Fruit fly (Drosophila melanogaster) whole organism, prepupa: Measurements from ENCODE around the gene sphinx1.

Experiments
- CG11294 ChIP-seq: fragments of 200-800 bp; sonication (Bioruptor generic); IDR thresholded peaks from 2 replicates; pipeline ENCODE4 v1.3.6; 2022; ENCODE audit warnings: missing biosample characterization, missing genetic modification characterization
- CG15336 ChIP-seq: fragments of 200-800 bp; sonication (Bioruptor generic); IDR thresholded peaks from 2 replicates; pipeline ENCODE4 v1.3.6; 2022; ENCODE audit warnings: missing biosample characterization, missing genetic modification characterization
- CG1621 ChIP-seq: fragments of 200-800 bp; sonication (Bioruptor generic); optimal IDR thresholded peaks from 3 replicates; lab custom pipeline; 2018; ENCODE audit warnings: missing biosample characterization, mild to moderate bottlenecking, missing genetic modification characterization
- CG16779 ChIP-seq: fragments of 200-800 bp; sonication (Bioruptor generic); optimal IDR thresholded peaks from 3 replicates; lab custom pipeline; 2017; ENCODE audit warnings: missing biosample characterization, mild to moderate bottlenecking, missing genetic modification characterization
- CG3032 ChIP-seq: fragments of 200-800 bp; optimal IDR thresholded peaks from 2 replicates; lab custom pipeline; 2019; ENCODE audit warnings: missing biosample characterization, mild to moderate bottlenecking, missing genetic modification characterization, moderate library complexity
- CG31627 ChIP-seq: fragments of 200-800 bp; sonication (Bioruptor generic); optimal IDR thresholded peaks from 3 replicates; lab custom pipeline; 2016; ENCODE audit warnings: missing biosample characterization, missing genetic modification characterization
- CG34406 ChIP-seq: fragments of 200-800 bp; sonication (Bioruptor generic); optimal IDR thresholded peaks from 3 replicates; lab custom pipeline; 2016; ENCODE audit warnings: missing biosample characterization, missing genetic modification characterization
- CG3919 ChIP-seq: fragments of 200-800 bp; sonication (Bioruptor generic); optimal IDR thresholded peaks from 3 replicates; lab custom pipeline; 2016; ENCODE audit warnings: missing biosample characterization, missing genetic modification characterization
- CG4318 ChIP-seq: fragments of 200-800 bp; sonication (Bioruptor generic); optimal IDR thresholded peaks from 3 replicates; lab custom pipeline; 2017; ENCODE audit warnings: missing biosample characterization, mild to moderate bottlenecking, missing genetic modification characterization
- CG6163 ChIP-seq: fragments of 200-800 bp; sonication (Bioruptor generic); IDR thresholded peaks from 3 replicates; pipeline ENCODE4 v1.3.6; 2022; ENCODE audit warnings: missing biosample characterization, missing genetic modification characterization
- CG6276 ChIP-seq: fragments of 200-800 bp; sonication (Bioruptor generic); optimal IDR thresholded peaks from 2 replicates; lab custom pipeline; 2017; ENCODE audit warnings: missing biosample characterization, mild to moderate bottlenecking, missing genetic modification characterization
- CG6854 ChIP-seq: fragments of 200-800 bp; sonication (Bioruptor generic); optimal IDR thresholded peaks from 2 replicates; lab custom pipeline; 2017; ENCODE audit warnings: missing biosample characterization, mild to moderate bottlenecking, missing genetic modification characterization
- CG8119 ChIP-seq: fragments of 200-800 bp; sonication (Bioruptor generic); IDR thresholded peaks from 3 replicates; pipeline ENCODE4 v1.3.6; 2022; ENCODE audit warnings: missing biosample characterization, missing genetic modification characterization
- CG8319 ChIP-seq: fragments of 200-800 bp; sonication (Bioruptor generic); optimal IDR thresholded peaks from 3 replicates; lab custom pipeline; 2016; ENCODE audit warnings: missing biosample characterization, missing genetic modification characterization
- CG8632 ChIP-seq: fragments of 200-800 bp; sonication (Bioruptor generic); optimal IDR thresholded peaks from 3 replicates; lab custom pipeline; 2016; ENCODE audit warnings: missing biosample characterization, missing genetic modification characterization
- Eip78C ChIP-seq: fragments of 200-800 bp; sonication (Bioruptor generic); peaks from one replicate; lab custom pipeline; 2016; ENCODE audit warnings: missing biosample characterization, missing genetic modification characterization
- Ets21C ChIP-seq: fragments of 200-800 bp; sonication (Bioruptor generic); optimal IDR thresholded peaks from 3 replicates; lab custom pipeline; 2016; ENCODE audit warnings: missing biosample characterization, missing genetic modification characterization
- Ets96B ChIP-seq: fragments of 200-800 bp; optimal IDR thresholded peaks from 2 replicates; lab custom pipeline; 2019; ENCODE audit warnings: missing biosample characterization, mild to moderate bottlenecking, missing genetic modification characterization, moderate library complexity
- Gug ChIP-seq: fragments of 200-800 bp; sonication (Bioruptor generic); IDR thresholded peaks from 2 replicates; pipeline ENCODE4 v1.3.6; 2022; ENCODE audit warnings: missing biosample characterization, missing genetic modification characterization
- Hr39 ChIP-seq: fragments of 200-800 bp; sonication (Bioruptor generic); optimal IDR thresholded peaks from 2 replicates; lab custom pipeline; 2016; ENCODE audit warnings: missing biosample characterization, missing genetic modification characterization
- Hr4 ChIP-seq: fragments of 200-800 bp; sonication (Bioruptor generic); optimal IDR thresholded peaks from 3 replicates; lab custom pipeline; 2016; ENCODE audit warnings: missing biosample characterization, missing genetic modification characterization
- Lpt ChIP-seq: fragments of 200-800 bp; sonication (Bioruptor generic); optimal IDR thresholded peaks from 3 replicates; lab custom pipeline; 2016; ENCODE audit warnings: missing biosample characterization, missing genetic modification characterization
- Met ChIP-seq: fragments of 200-800 bp; sonication (Bioruptor generic); optimal IDR thresholded peaks from 3 replicates; lab custom pipeline; 2016; ENCODE audit warnings: missing biosample characterization, missing genetic modification characterization
- OdsH ChIP-seq: fragments of 200-800 bp; sonication (Bioruptor generic); optimal IDR thresholded peaks from 3 replicates; lab custom pipeline; 2016; ENCODE audit warnings: missing biosample characterization, missing genetic modification characterization
- Smox ChIP-seq: fragments of 200-800 bp; sonication (Bioruptor generic); optimal IDR thresholded peaks from 3 replicates; lab custom pipeline; 2016; ENCODE audit warnings: missing biosample characterization, missing genetic modification characterization
- Sox14 ChIP-seq: fragments of 200-800 bp; sonication (Bioruptor generic); optimal IDR thresholded peaks from 3 replicates; lab custom pipeline; 2016; ENCODE audit warnings: missing biosample characterization, missing genetic modification characterization
- Sox15 ChIP-seq: fragments of 200-800 bp; sonication (Bioruptor generic); optimal IDR thresholded peaks from 3 replicates; lab custom pipeline; 2016; ENCODE audit warnings: missing biosample characterization, missing genetic modification characterization
- acj6 ChIP-seq: fragments of 200-800 bp; sonication (Bioruptor generic); optimal IDR thresholded peaks from 3 replicates; lab custom pipeline; 2016; ENCODE audit warnings: missing biosample characterization, missing genetic modification characterization
- dac ChIP-seq: fragments of 200-800 bp; sonication (Bioruptor generic); optimal IDR thresholded peaks from 2 replicates; lab custom pipeline; 2017; ENCODE audit warnings: missing biosample characterization, mild to moderate bottlenecking, missing genetic modification characterization
- dsx ChIP-seq: fragments of 200-800 bp; optimal IDR thresholded peaks from 3 replicates; lab custom pipeline; 2019; ENCODE audit warnings: missing biosample characterization, mild to moderate bottlenecking, missing genetic modification characterization, moderate library complexity; ENCODE audit not compliant: poor library complexity, severe bottlenecking
- eg ChIP-seq: fragments of 200-800 bp; sonication (Bioruptor generic); IDR thresholded peaks from 3 replicates; pipeline ENCODE4 v1.3.6; 2022; ENCODE audit warnings: missing biosample characterization, missing genetic modification characterization
- fd59A ChIP-seq: fragments of 200-800 bp; sonication (Bioruptor generic); optimal IDR thresholded peaks from 2 replicates; lab custom pipeline; 2017; ENCODE audit warnings: missing biosample characterization, mild to moderate bottlenecking, missing genetic modification characterization, missing genetic modification reagents
- fd85E ChIP-seq: fragments of 200-800 bp; sonication (Bioruptor generic); optimal IDR thresholded peaks from 3 replicates; lab custom pipeline; 2016; ENCODE audit warnings: missing biosample characterization, missing genetic modification characterization
- fkh ChIP-seq: fragments of 200-800 bp; sonication (Bioruptor generic); optimal IDR thresholded peaks from 3 replicates; lab custom pipeline; 2017; ENCODE audit warnings: missing biosample characterization, mild to moderate bottlenecking, missing genetic modification characterization, moderate library complexity
- lz ChIP-seq: fragments of 200-800 bp; sonication (Bioruptor generic); optimal IDR thresholded peaks from 3 replicates; lab custom pipeline; 2016; ENCODE audit warnings: missing biosample characterization, missing genetic modification characterization
- pdm3 ChIP-seq: fragments of 200-800 bp; sonication (Bioruptor generic); optimal IDR thresholded peaks from 3 replicates; lab custom pipeline; 2016; ENCODE audit warnings: missing biosample characterization, missing genetic modification characterization
- salr ChIP-seq, 2 experiments: fragments of 200-800 bp; sonication (Bioruptor generic); optimal IDR thresholded peaks; 3 replicates each; lab custom pipeline; 2016 to 2018; ENCODE audit warnings: missing biosample characterization in 2 of 2, missing genetic modification characterization in 2 of 2, mild to moderate bottlenecking in 1 of 2
- ss ChIP-seq, 2 experiments: fragments of 200-800 bp; sonication (Bioruptor generic); optimal IDR thresholded peaks; 2 replicates in 1 of 2; 3 replicates in 1 of 2; lab custom pipeline; 2017 to 2018; ENCODE audit warnings: mild to moderate bottlenecking in 2 of 2, missing biosample characterization in 2 of 2, missing genetic modification characterization in 2 of 2, moderate library complexity in 1 of 2
- topi ChIP-seq: fragments of 200-800 bp; sonication (Bioruptor generic); optimal IDR thresholded peaks from 3 replicates; lab custom pipeline; 2016; ENCODE audit warnings: missing biosample characterization, missing genetic modification characterization
- vri ChIP-seq: fragments of 200-800 bp; sonication (Bioruptor generic); optimal IDR thresholded peaks from 3 replicates; lab custom pipeline; 2016; ENCODE audit warnings: missing biosample characterization, mild to moderate bottlenecking, missing genetic modification characterization

The sphinx1 gene

DNA sequence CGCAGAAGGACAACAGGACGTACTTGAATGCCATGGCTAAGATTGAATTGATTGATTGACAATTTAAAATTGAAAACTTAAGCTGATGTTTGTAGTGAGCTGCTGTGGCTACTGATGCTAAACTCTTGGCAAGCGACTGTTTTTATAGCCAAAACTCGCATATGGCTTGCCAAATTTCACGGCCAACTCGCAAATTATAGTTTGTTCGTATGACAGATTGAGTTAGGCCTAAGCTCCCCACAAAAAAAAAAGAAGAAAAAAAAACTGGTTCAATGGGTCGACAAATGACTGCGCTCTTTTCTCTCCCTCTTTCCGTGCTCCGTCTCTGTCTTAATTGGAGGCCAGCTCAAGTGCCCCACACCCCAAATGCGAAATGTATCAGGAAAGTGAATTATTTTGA, 31.0 kb upstream of the sphinx1 start, which contains the start of gene CG8543:
Gene CG8543, minus strand, starts transcription at position 101 of the 400 bp plus-strand sequence.
- TF ChIP-seq dac (no peak), CG31627 (GFP tag; lab: Kevin White, UChicago) (no peak), vri (no peak), Hr39 (GFP tag; lab: Kevin White, UChicago) (no peak), CG8632 (no peak), topi (GFP tag; lab: Kevin White, UChicago) (no peak), Met (no peak), eg (GFP tag; lab: Robert Waterston, UW) (no peak), Sox14 (no peak), fd59A (no peak), fkh (GFP tag; lab: Kevin White, UChicago) (no peak), OdsH (GFP tag; lab: Kevin White, UChicago) (no peak), CG3919 (GFP tag; lab: Kevin White, UChicago) (no peak), acj6 (no peak), CG6276 (GFP tag; lab: Kevin White, UChicago) (no peak), Gug (GFP tag; lab: Robert Waterston, UW) (no peak), CG8119 (GFP tag; lab: Robert Waterston, UW) (no peak), CG8319 (GFP tag; lab: Kevin White, UChicago) (no peak)

DNA sequence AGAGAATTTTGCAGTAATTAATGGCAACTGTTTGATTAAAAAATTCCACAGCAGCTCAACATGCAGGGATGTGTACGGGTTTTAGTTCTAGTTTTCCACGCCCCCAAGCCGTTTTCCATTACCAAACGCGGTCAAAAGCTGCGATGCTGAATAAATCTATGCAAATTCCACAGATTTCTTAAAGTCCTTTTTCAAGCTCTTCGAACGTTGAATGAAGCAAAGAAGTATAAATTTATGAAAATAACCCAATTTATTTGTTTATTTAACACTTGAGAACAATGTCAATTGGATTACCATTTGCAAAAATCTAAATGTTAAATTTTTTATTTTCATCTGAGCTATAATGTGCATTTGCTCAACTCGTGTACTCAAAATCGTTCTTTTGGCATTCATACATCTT, 26.0 kb upstream of the sphinx1 start, which contains the start of the genes CG42660, CG42661 and Tsp66A:
Gene CG42660, plus strand, starts transcription at position 301 of the 400 bp plus-strand sequence.
Gene CG42661, plus strand, starts transcription at position 301 of the 400 bp plus-strand sequence.
Gene Tsp66A, plus strand, starts transcription at position 301 of the 400 bp plus-strand sequence.
- TF ChIP-seq fd85E (no peak), lz (GFP tag; lab: Kevin White, UChicago) (no peak), CG1621 (tag; lab: Kevin White, UChicago) (no peak), CG6854 (GFP tag; lab: Kevin White, UChicago) (no peak), ss (GFP tag; optimal IDR thresholded peaks at IDR 0.05; lab: Kevin White, UChicago) (no peak), Eip78C (GFP tag; lab: Kevin White, UChicago) (no peak)

DNA sequence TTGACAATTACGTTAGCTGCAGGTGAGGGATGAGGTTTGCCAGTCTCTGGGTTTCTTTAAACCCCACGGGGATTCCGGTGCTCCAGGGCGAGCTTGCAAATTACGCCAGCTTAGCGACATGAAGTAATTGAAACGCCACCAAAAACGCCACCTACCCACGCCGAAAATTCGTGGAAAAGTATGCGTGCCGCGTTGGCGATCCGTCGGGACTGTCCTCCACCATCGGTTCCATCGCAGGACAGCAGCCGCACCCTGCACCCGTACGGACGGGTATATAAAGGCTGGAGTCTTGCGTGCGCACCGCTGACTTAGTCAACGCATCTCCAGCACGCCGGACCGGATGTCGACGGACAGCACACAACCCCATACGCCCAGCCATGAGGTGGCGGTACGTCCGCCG, 16.6 kb upstream of the sphinx1 start, which contains the start of gene ppk26:
Gene ppk26, plus strand, starts transcription at position 301 of the 400 bp plus-strand sequence.
- no peak for TF ChIP-seq CG8119 (GFP tag; lab: Robert Waterston, UW)
- TF ChIP-seq Ets21C (GFP tag; lab: Kevin White, UChicago): no peak
- TF ChIP-seq dsx (GFP tag; lab: Kevin White, UChicago): no peak
- no peak for TF ChIP-seq Smox (GFP tag; lab: Kevin White, UChicago)
- TF ChIP-seq CG3032 (tag; lab: Kevin White, UChicago): no peak
- no peak for TF ChIP-seq CG16779 (tag; lab: Kevin White, UChicago)
- TF ChIP-seq Ets96B (tag; lab: Kevin White, UChicago): no peak
- TF ChIP-seq Lpt (GFP tag; lab: Kevin White, UChicago): no peak
- TF ChIP-seq CG15336 (GFP tag; lab: Robert Waterston, UW): no peak
- no peak for TF ChIP-seq Sox15 (GFP tag; lab: Kevin White, UChicago)
- no peak for TF ChIP-seq CG4318 (GFP tag; lab: Kevin White, UChicago)
- TF ChIP-seq Hr4: no peak
- TF ChIP-seq CG11294 (GFP tag; lab: Robert Waterston, UW): no peak

DNA sequence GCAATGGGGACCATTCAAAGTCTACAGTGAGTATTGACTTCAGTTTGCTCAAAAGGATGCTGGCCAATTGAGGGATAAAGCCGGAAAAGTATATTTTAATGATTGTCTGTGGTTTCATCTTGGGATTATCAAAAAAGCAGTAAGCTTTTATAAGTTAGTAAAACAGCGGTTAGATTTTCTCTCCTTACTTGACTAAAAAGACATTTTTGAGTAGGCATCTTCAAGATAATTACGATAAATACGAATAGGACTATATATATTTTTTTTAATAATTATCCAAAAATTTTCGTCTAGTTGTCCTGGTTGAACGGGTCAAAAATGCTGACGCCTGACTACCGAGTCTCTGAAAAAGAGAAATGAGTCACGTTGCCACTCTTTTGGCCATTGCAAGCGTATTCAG, 11.3 kb upstream of the sphinx1 start, which contains the start of gene CG33278:
Gene CG33278, plus strand, starts transcription at position 301 of the 400 bp plus-strand sequence.
- TF ChIP-seq CG8632: no peak
- no peak for TF ChIP-seq salr (GFP tag; optimal IDR thresholded peaks at IDR 0.05; lab: Kevin White, UChicago)
- no peak for TF ChIP-seq CG34406 (GFP tag; lab: Kevin White, UChicago)
- TF ChIP-seq CG6163 (GFP tag; lab: Robert Waterston, UW): no peak
- TF ChIP-seq pdm3 (GFP tag; lab: Kevin White, UChicago): no peak
- TF ChIP-seq, all 60 proteins: peak for 0
